Worm (Caenorhabditis elegans) whole organism, L4/young adult: Measurements from ENCODE around the gene srw-99.

Experiments
- W03F9.2 ChIP-seq: fragments of 150-350 bp; optimal IDR thresholded peaks from 2 replicates; lab custom pipeline; 2014; ENCODE audit warnings: missing biosample characterization, missing genetic modification characterization
- him-1 ChIP-seq: sonication (generic microtip); optimal IDR thresholded peaks from 2 replicates; lab custom pipeline; 2016; ENCODE audit warnings: missing genotype, missing genetic modification reagents, missing genetic modification characterization, missing compliant biosample characterization

- TF ChIP-seq W03F9.2 (tag; lab: Kevin White, UChicago): no peak
- TF ChIP-seq him-1 (tag; lab: Kevin White, UChicago): no peak
Observed at ce11 chrV:1699228-1699795, 9.2 kb upstream of the srw-99 start.
